Worm (Caenorhabditis elegans): Measurements from ENCODE around the gene Y44A6D.6.
A peak's percentile ranks its signal among the peaks of the same experiment; 100 is the strongest.

Gene Y44A6D.6

ce11 chrV:20792371-20792890, 14.7 kb upstream of the Y44A6D.6 start, which contains the start of gene Y44A6D.3:
TSS of gene Y44A6D.3 (minus strand) at chrV:20792421.
- no peak for TF ChIP-seq B0336.3 (GFP tag; IDR thresholded peaks at IDR 0.05)
- TF ChIP-seq lin-35 (GFP tag; optimal IDR thresholded peaks at IDR 0.05): no peak
- peak; percentile 31 for TF ChIP-seq atf-7 (tag; optimal IDR thresholded peaks at IDR 0.05)
- no peak for TF ChIP-seq egl-44 (GFP tag; IDR thresholded peaks at IDR 0.05)
- no peak for TF ChIP-seq repo-1 (tag; optimal IDR thresholded peaks at IDR 0.05)
- TF ChIP-seq nhr-80 (tag; optimal IDR thresholded peaks at IDR 0.05): peak; percentile 65
- TF ChIP-seq madf-10 (tag; optimal IDR thresholded peaks at IDR 0.05): peak; percentile 10
- no peak for TF ChIP-seq attf-6 (GFP tag; IDR thresholded peaks at IDR 0.05)
- TF ChIP-seq unc-130 (GFP tag; optimal IDR thresholded peaks at IDR 0.05): no peak
- TF ChIP-seq rcor-1 (GFP tag; IDR thresholded peaks at IDR 0.05): no peak
- TF ChIP-seq efl-1 (GFP tag; optimal IDR thresholded peaks at IDR 0.05): no peak
- TF ChIP-seq let-526 (GFP tag; IDR thresholded peaks at IDR 0.05): no peak
- no peak for TF ChIP-seq F22D6.2 (tag; optimal IDR thresholded peaks at IDR 0.05)
- no peak for TF ChIP-seq cebp-1 (GFP tag; IDR thresholded peaks at IDR 0.05)
- peak; percentile 24 for TF ChIP-seq cebp-1 (tag; optimal IDR thresholded peaks at IDR 0.05)
- peak; percentile 22 for TF ChIP-seq attf-5 (GFP tag; optimal IDR thresholded peaks at IDR 0.05)
- TF ChIP-seq Y67H2A.10 (GFP tag; conservative IDR thresholded peaks at IDR 0.05): no peak
- TF ChIP-seq tbx-9 (tag; optimal IDR thresholded peaks at IDR 0.05; ENCODE audit: borderline replicate concordance): no peak

- TF ChIP-seq F49E8.2 (tag; optimal IDR thresholded peaks at IDR 0.05; ENCODE audit: insufficient read depth) (no peak), rec-8 (tag; optimal IDR thresholded peaks at IDR 0.05) (no peak), efl-1 (GFP tag; optimal IDR thresholded peaks at IDR 0.05) (no peak), Y56A3A.18 (GFP tag; IDR thresholded peaks at IDR 0.05) (no peak), lin-26 (GFP tag; IDR thresholded peaks at IDR 0.05) (no peak), K11D2.4 (GFP tag; IDR thresholded peaks at IDR 0.05) (peak; percentile 22; the same call in 1 of the 2 replicates), let-607 (tag; optimal IDR thresholded peaks at IDR 0.05) (no peak), B0336.3 (GFP tag; IDR thresholded peaks at IDR 0.05) (no peak), nfya-2 (GFP tag; IDR thresholded peaks at IDR 0.05) (no peak), Y53G8AR.9 (GFP tag; conservative IDR thresholded peaks at IDR 0.05) (no peak), lsl-1 (GFP tag; optimal IDR thresholded peaks at IDR 0.05) (no peak), nhr-27 (tag; optimal IDR thresholded peaks at IDR 0.05) (no peak), hrde-1 (tag; optimal IDR thresholded peaks at IDR 0.05; ENCODE audit: borderline replicate concordance) (no peak), ztf-3 (GFP tag; optimal IDR thresholded peaks at IDR 0.05) (no peak), sea-2 (GFP tag; IDR thresholded peaks at IDR 0.05) (no peak), F52B5.7 (tag; optimal IDR thresholded peaks at IDR 0.05) (no peak), lsy-27 (tag; optimal IDR thresholded peaks at IDR 0.05; ENCODE audit: borderline replicate concordance, insufficient read depth) (no peak), ceh-91 (GFP tag; IDR thresholded peaks at IDR 0.05) (no peak), egl-44 (GFP tag; IDR thresholded peaks at IDR 0.05) (no peak), mel-28 (tag; optimal IDR thresholded peaks at IDR 0.05; ENCODE audit: borderline replicate concordance) (no peak), gei-17 (GFP tag; optimal IDR thresholded peaks at IDR 0.05) (no peak), F33H1.4 (GFP tag; IDR thresholded peaks at IDR 0.05) (no peak), hmg-20 (GFP tag; IDR thresholded peaks at IDR 0.05) (no peak), unc-130 (GFP tag; optimal IDR thresholded peaks at IDR 0.05) (no peak), cebp-1 (GFP tag; IDR thresholded peaks at IDR 0.05) (no peak), cebp-1 (tag; optimal IDR thresholded peaks at IDR 0.05) (peak; percentile 50), madf-8 (GFP tag; conservative IDR thresholded peaks at IDR 0.05) (no peak), ztf-22 (GFP tag; optimal IDR thresholded peaks at IDR 0.05) (no peak), Y53F4B.3 (GFP tag; IDR thresholded peaks at IDR 0.05) (no peak), mxl-1 (tag; optimal IDR thresholded peaks at IDR 0.05) (no peak), tlf-1 (GFP tag; optimal IDR thresholded peaks at IDR 0.05) (no peak), nfya-1 (tag; optimal IDR thresholded peaks at IDR 0.05; ENCODE audit: borderline replicate concordance, insufficient read depth) (no peak), nhr-120 (GFP tag; IDR thresholded peaks at IDR 0.05) (no peak), somi-1 (GFP tag; optimal IDR thresholded peaks at IDR 0.05) (no peak)
Observed at ce11 chrV:20793761-20794160, 13.4 kb upstream of the Y44A6D.6 start.

Data from whole organism, young adult.